Fruit fly (Drosophila melanogaster) whole organism, embryonic: Measurements from ENCODE around the gene ssp3.

ENCODE experiments used
- B-H2 ChIP-seq: fragments of 200-800 bp; sonication (Bioruptor generic); optimal IDR thresholded peaks from 2 replicates; lab custom pipeline; 2018; ENCODE audit warnings: missing biosample characterization, mild to moderate bottlenecking, missing genetic modification characterization
- BEAF-32 ChIP-seq: fragments of 200-800 bp; sonication (Bioruptor generic); optimal IDR thresholded peaks from 3 replicates; lab custom pipeline; 2017; ENCODE audit warnings: missing biosample characterization, missing genetic modification characterization, mild to moderate bottlenecking, moderate library complexity, missing genetic modification reagents
- Bgb ChIP-seq: fragments of 200-800 bp; sonication (Bioruptor generic); IDR thresholded peaks from 2 replicates; pipeline ENCODE4 v1.3.6; 2022; ENCODE audit warnings: missing biosample characterization, missing genetic modification characterization; ENCODE audit not compliant: partially characterized antibody
- CG10267 ChIP-seq: fragments of 200-800 bp; sonication (Bioruptor generic); optimal IDR thresholded peaks from 2 replicates; lab custom pipeline; 2018; ENCODE audit warnings: missing biosample characterization, mild to moderate bottlenecking, missing genetic modification characterization, moderate library complexity
- CG13296 ChIP-seq: fragments of 200-800 bp; sonication (Bioruptor generic); optimal IDR thresholded peaks from 3 replicates; lab custom pipeline; 2018; ENCODE audit warnings: missing biosample characterization, mild to moderate bottlenecking, missing genetic modification characterization
- CG13424 ChIP-seq: fragments of 200-800 bp; sonication (Bioruptor generic); optimal IDR thresholded peaks from 2 replicates; lab custom pipeline; 2019; ENCODE audit warnings: missing biosample characterization, mild to moderate bottlenecking, missing genetic modification characterization, moderate library complexity
- CG13894 ChIP-seq: fragments of 200-800 bp; sonication (Bioruptor generic); optimal IDR thresholded peaks from 3 replicates; lab custom pipeline; 2018; ENCODE audit warnings: missing biosample characterization, mild to moderate bottlenecking, missing genetic modification characterization, moderate library complexity
- CG15269 ChIP-seq: fragments of 200-800 bp; sonication (Bioruptor generic); optimal IDR thresholded peaks from 2 replicates; lab custom pipeline; 2018; ENCODE audit warnings: missing biosample characterization, mild to moderate bottlenecking, missing genetic modification characterization, moderate library complexity
- CG15514 ChIP-seq: fragments of 200-800 bp; sonication (Bioruptor generic); optimal IDR thresholded peaks from 3 replicates; lab custom pipeline; 2017; ENCODE audit warnings: missing biosample characterization, missing genetic modification characterization, mild to moderate bottlenecking, moderate library complexity, missing genetic modification reagents
- CG16813 ChIP-seq: fragments of 200-800 bp; sonication (Bioruptor generic); IDR thresholded peaks from 3 replicates; pipeline ENCODE4 v1.3.6; 2022; ENCODE audit warnings: missing biosample characterization, missing genetic modification characterization; ENCODE audit not compliant: partially characterized antibody
- CG2889 ChIP-seq: fragments of 200-800 bp; sonication (Bioruptor generic); IDR thresholded peaks from 3 replicates; pipeline ENCODE4 v1.3.6; 2022; ENCODE audit warnings: missing biosample characterization, missing genetic modification characterization
- CG30431 ChIP-seq: fragments of 200-800 bp; sonication (Bioruptor generic); optimal IDR thresholded peaks from 2 replicates; lab custom pipeline; 2017; ENCODE audit warnings: missing biosample characterization, missing genetic modification characterization
- CG3163 ChIP-seq: fragments of 200-800 bp; sonication (Bioruptor generic); optimal IDR thresholded peaks from 3 replicates; lab custom pipeline; 2016; ENCODE audit warnings: missing biosample characterization, missing genetic modification characterization
- CG3847 ChIP-seq: fragments of 200-800 bp; sonication (Bioruptor generic); IDR thresholded peaks from 2 replicates; pipeline ENCODE4 v1.3.6; 2022; ENCODE audit warnings: missing biosample characterization, missing genetic modification characterization
- CG6254 ChIP-seq: fragments of 200-800 bp; sonication (Bioruptor generic); optimal IDR thresholded peaks from 3 replicates; lab custom pipeline; 2017; ENCODE audit warnings: mild to moderate bottlenecking, missing biosample characterization, missing genetic modification reagents, missing genetic modification characterization
- CG8089 ChIP-seq: fragments of 200-800 bp; sonication (Bioruptor generic); optimal IDR thresholded peaks from 3 replicates; lab custom pipeline; 2016; ENCODE audit warnings: missing biosample characterization, missing genetic modification characterization
- CG8944 ChIP-seq: fragments of 200-800 bp; sonication (Bioruptor generic); optimal IDR thresholded peaks from 3 replicates; lab custom pipeline; 2016; ENCODE audit warnings: missing biosample characterization, missing genetic modification characterization
- CHES-1-like ChIP-seq: fragments of 200-800 bp; sonication (Bioruptor generic); optimal IDR thresholded peaks from 2 replicates; lab custom pipeline; 2016; ENCODE audit warnings: missing biosample characterization, missing genetic modification characterization
- D19A ChIP-seq: fragments of 200-800 bp; optimal IDR thresholded peaks from 3 replicates; lab custom pipeline; 2019; ENCODE audit warnings: missing biosample characterization, mild to moderate bottlenecking, missing genetic modification characterization, moderate library complexity
- Dp ChIP-seq: fragments of 200-800 bp; sonication (Bioruptor generic); optimal IDR thresholded peaks from 2 replicates; lab custom pipeline; 2018; ENCODE audit warnings: missing biosample characterization, mild to moderate bottlenecking, missing genetic modification characterization, moderate library complexity
- ERR ChIP-seq: fragments of 200-800 bp; sonication (Bioruptor generic); optimal IDR thresholded peaks from 2 replicates; lab custom pipeline; 2016; ENCODE audit warnings: missing biosample characterization, missing genetic modification characterization
- Eip74EF ChIP-seq, 2 experiments: fragments of 200-800 bp in 1 of 2; fragments of >200 bp in 1 of 2; sonication (Bioruptor generic) in 1 of 2; optimal IDR thresholded peaks; 2 replicates each; lab custom pipeline; 2017 to 2019; ENCODE audit warnings: missing biosample characterization in 2 of 2, missing genetic modification characterization in 2 of 2, mild to moderate bottlenecking in 1 of 2, moderate library complexity in 1 of 2
- H2.0 ChIP-seq: fragments of 200-800 bp; sonication (Bioruptor generic); IDR thresholded peaks from 2 replicates; pipeline ENCODE4 v1.3.6; 2022; ENCODE audit warnings: missing biosample characterization, missing genetic modification characterization
- Hey ChIP-seq: fragments of 200-800 bp; sonication (Bioruptor generic); optimal IDR thresholded peaks from 3 replicates; lab custom pipeline; 2018; ENCODE audit warnings: missing biosample characterization, mild to moderate bottlenecking, missing genetic modification characterization
- Hsf ChIP-seq: fragments of 200-800 bp; sonication (Bioruptor generic); optimal IDR thresholded peaks from 3 replicates; lab custom pipeline; 2016; ENCODE audit warnings: missing biosample characterization, missing genetic modification characterization
- Med ChIP-seq: fragments of 200-800 bp; sonication (Bioruptor generic); peaks from one replicate; lab custom pipeline; 2016; ENCODE audit warnings: missing biosample characterization, missing genetic modification characterization, mild to moderate bottlenecking, inconsistent platforms, moderate library complexity
- Mes4 ChIP-seq: fragments of 200-800 bp; sonication (Bioruptor generic); optimal IDR thresholded peaks from 2 replicates; lab custom pipeline; 2016; ENCODE audit warnings: missing biosample characterization, missing genetic modification characterization
- Oli ChIP-seq: fragments of 200-800 bp; sonication (Bioruptor generic); optimal IDR thresholded peaks from 2 replicates; lab custom pipeline; 2018; ENCODE audit warnings: missing biosample characterization, mild to moderate bottlenecking, missing genetic modification characterization, moderate library complexity
- Poxn ChIP-seq: fragments of 200-800 bp; sonication (Bioruptor generic); IDR thresholded peaks from 2 replicates; pipeline ENCODE4 v1.3.6; 2022; ENCODE audit warnings: missing biosample characterization, missing genetic modification characterization
- Rx ChIP-seq: fragments of 200-800 bp; sonication (Bioruptor generic); IDR thresholded peaks from 2 replicates; pipeline ENCODE4 v1.3.6; 2022; ENCODE audit warnings: missing biosample characterization, missing genetic modification characterization
- Vsx1 ChIP-seq: fragments of 200-800 bp; sonication (Bioruptor generic); optimal IDR thresholded peaks from 2 replicates; lab custom pipeline; 2017; ENCODE audit warnings: missing biosample characterization, mild to moderate bottlenecking, missing genetic modification characterization, missing genetic modification reagents
- Xrp1 ChIP-seq: fragments of 200-800 bp; sonication (Bioruptor generic); IDR thresholded peaks from 2 replicates; pipeline ENCODE4 v1.3.6; 2022; ENCODE audit warnings: missing biosample characterization, missing genetic modification characterization
- aop ChIP-seq: fragments of 200-800 bp; sonication (Bioruptor generic); IDR thresholded peaks from 2 replicates; pipeline ENCODE4 v1.3.6; 2022; ENCODE audit warnings: missing biosample characterization, missing genetic modification characterization
- ato ChIP-seq: fragments of 200-800 bp; sonication (Bioruptor generic); IDR thresholded peaks from 2 replicates; pipeline ENCODE4 v1.3.6; 2022; ENCODE audit warnings: missing biosample characterization, missing genetic modification characterization; ENCODE audit not compliant: partially characterized antibody
- bab2 ChIP-seq: fragments of 200-800 bp; sonication (Bioruptor generic); optimal IDR thresholded peaks from 2 replicates; lab custom pipeline; 2016; ENCODE audit warnings: missing biosample characterization, missing genetic modification characterization
- croc ChIP-seq: fragments of 200-800 bp; sonication (Bioruptor generic); conservative IDR thresholded peaks from 3 replicates; pipeline ENCODE4 v1.3.6; 2022; ENCODE audit warnings: missing biosample characterization, missing genetic modification characterization
- dimm ChIP-seq: fragments of 200-800 bp; sonication (Bioruptor generic); IDR thresholded peaks from 2 replicates; pipeline ENCODE4 v1.3.6; 2022; ENCODE audit warnings: missing biosample characterization, missing genetic modification characterization
- dpn ChIP-seq, 2 experiments: fragments of 200-800 bp; sonication (Bioruptor generic); optimal IDR thresholded peaks; 3 replicates each; lab custom pipeline; 2016; ENCODE audit warnings: missing biosample characterization in 2 of 2, missing genetic modification characterization in 2 of 2
- fu2 ChIP-seq: fragments of 200-800 bp; sonication (Bioruptor generic); optimal IDR thresholded peaks from 2 replicates; lab custom pipeline; 2016; ENCODE audit warnings: missing biosample characterization, missing genetic modification characterization
- hb ChIP-seq: fragments of 200-800 bp; sonication (Bioruptor generic); IDR thresholded peaks from 3 replicates; pipeline ENCODE4 v1.3.6; 2022; ENCODE audit warnings: missing biosample characterization, missing genetic modification characterization; ENCODE audit not compliant: partially characterized antibody
- klu ChIP-seq: fragments of 200-800 bp; sonication (Bioruptor generic); IDR thresholded peaks from 2 replicates; pipeline ENCODE4 v1.3.6; 2022; ENCODE audit warnings: missing biosample characterization, missing genetic modification characterization
- lbe ChIP-seq: fragments of 200-800 bp; sonication (Bioruptor generic); optimal IDR thresholded peaks from 2 replicates; lab custom pipeline; 2016; ENCODE audit warnings: missing biosample characterization, mild to moderate bottlenecking, missing genetic modification characterization
- luna ChIP-seq: fragments of 200-800 bp; sonication (Bioruptor generic); optimal IDR thresholded peaks from 2 replicates; lab custom pipeline; 2016; ENCODE audit warnings: missing biosample characterization, missing genetic modification characterization
- odd ChIP-seq: fragments of 200-800 bp; sonication (Bioruptor generic); optimal IDR thresholded peaks from 2 replicates; lab custom pipeline; 2017; ENCODE audit warnings: missing biosample characterization, mild to moderate bottlenecking, missing genetic modification characterization
- org-1 ChIP-seq: fragments of 200-800 bp; sonication (Bioruptor generic); optimal IDR thresholded peaks from 2 replicates; lab custom pipeline; 2017; ENCODE audit warnings: missing biosample characterization, missing genetic modification characterization
- pb ChIP-seq: fragments of 200-800 bp; sonication (Bioruptor generic); optimal IDR thresholded peaks from 3 replicates; lab custom pipeline; 2016; ENCODE audit warnings: missing biosample characterization, missing genetic modification characterization
- pita ChIP-seq: fragments of 200-800 bp; sonication (Bioruptor generic); optimal IDR thresholded peaks from 2 replicates; lab custom pipeline; 2017; ENCODE audit warnings: missing biosample characterization, mild to moderate bottlenecking, missing genetic modification characterization
- row ChIP-seq: fragments of 200-800 bp; sonication (Bioruptor generic); IDR thresholded peaks from 3 replicates; pipeline ENCODE4 v1.3.6; 2022; ENCODE audit warnings: missing biosample characterization, missing genetic modification characterization
- vvl ChIP-seq: fragments of 200-800 bp; sonication (Bioruptor generic); IDR thresholded peaks from 2 replicates; pipeline ENCODE4 v1.3.6; 2022; ENCODE audit warnings: missing biosample characterization, missing genetic modification characterization
- zf30C ChIP-seq: fragments of 200-800 bp; sonication (Bioruptor generic); optimal IDR thresholded peaks from 3 replicates; lab custom pipeline; 2018; ENCODE audit warnings: missing biosample characterization, mild to moderate bottlenecking, missing genetic modification characterization

Gene ssp3

DNA sequence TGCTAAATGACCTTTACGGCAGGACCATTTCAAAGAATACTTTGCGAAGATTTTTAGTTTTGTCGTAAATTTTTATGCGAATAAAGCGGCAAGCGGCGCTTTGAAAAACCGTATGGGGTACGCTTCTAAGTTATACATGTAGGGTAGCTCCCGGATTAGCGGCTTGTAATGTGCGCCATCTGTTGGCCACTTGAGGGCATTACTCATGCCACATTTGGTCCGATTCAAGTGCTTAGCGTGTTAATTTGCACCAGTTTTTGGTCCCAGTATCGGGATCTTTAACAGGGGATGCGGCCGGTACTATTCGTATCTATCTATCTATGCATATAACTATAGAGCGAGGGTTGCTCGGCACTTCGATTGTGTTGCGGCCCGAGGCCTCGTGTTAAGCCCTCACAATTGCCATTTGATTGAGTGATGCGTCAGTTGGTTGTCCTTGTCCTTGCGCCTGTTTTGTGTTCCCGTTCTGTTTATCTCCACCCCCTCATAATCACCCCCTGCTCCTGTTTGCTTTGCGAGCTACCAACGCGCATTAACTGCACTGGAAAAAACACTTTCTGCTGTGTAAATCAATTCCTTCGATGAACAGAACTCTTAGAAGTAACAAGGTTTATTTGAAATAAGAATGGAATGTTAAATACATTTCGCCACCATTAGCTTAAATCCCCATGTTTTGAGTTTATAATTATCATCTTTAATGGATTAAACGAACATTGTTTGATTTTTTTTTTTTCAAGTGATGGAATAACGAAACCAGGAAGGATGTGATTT lies 13.2 kb downstream of the ssp3 start (continued):
- TF ChIP-seq CG16813 (GFP tag; lab: Robert Waterston, UW) (no peak), Eip74EF (GFP tag; optimal IDR thresholded peaks at IDR 0.05; lab: Kevin White, UChicago) (no peak), klu (no peak), luna (GFP tag; lab: Kevin White, UChicago) (no peak), Vsx1 (GFP tag; lab: Kevin White, UChicago) (no peak), Mes4 (peak; percentile 5), zf30C (GFP tag; lab: Kevin White, UChicago) (peak; percentile 67), dimm (GFP tag; lab: Robert Waterston, UW) (no peak), dpn (GFP tag; optimal IDR thresholded peaks at IDR 0.05; lab: Kevin White, UChicago) (no peak), Hsf (GFP tag; lab: Kevin White, UChicago) (no peak), fu2 (no peak), Rx (GFP tag; lab: Robert Waterston, UW) (no peak), BEAF-32 (GFP tag; lab: Kevin White, UChicago) (no peak), Xrp1 (GFP tag; lab: Robert Waterston, UW) (peak; percentile 62; the same call in 1 of the 2 replicates), Bgb (GFP tag; lab: Robert Waterston, UW) (no peak), Poxn (GFP tag; lab: Robert Waterston, UW) (no peak), CG13296 (no peak), CG13424 (tag; lab: Kevin White, UChicago) (peak; percentile 28), Hey (no peak), ato (0 out of 2 replicates have a peak, but pooled peaks have one; percentile 22), vvl (GFP tag; lab: Robert Waterston, UW) (no peak), ERR (no peak), pb (GFP tag; lab: Kevin White, UChicago) (no peak), croc (GFP tag; lab: Robert Waterston, UW) (peak; percentile 22; the same call in 1 of the 3 replicates), lbe (GFP tag; lab: Kevin White, UChicago) (no peak), org-1 (GFP tag; lab: Kevin White, UChicago) (no peak), B-H2 (no peak), CG2889 (GFP tag; lab: Robert Waterston, UW) (no peak), Oli (tag; lab: Kevin White, UChicago) (peak; percentile 6), bab2 (GFP tag; lab: Kevin White, UChicago) (peak; percentile 15), CG30431 (GFP tag; lab: Kevin White, UChicago) (no peak), CG13894 (tag; lab: Kevin White, UChicago) (no peak), odd (GFP tag; lab: Kevin White, UChicago) (no peak)

DNA sequence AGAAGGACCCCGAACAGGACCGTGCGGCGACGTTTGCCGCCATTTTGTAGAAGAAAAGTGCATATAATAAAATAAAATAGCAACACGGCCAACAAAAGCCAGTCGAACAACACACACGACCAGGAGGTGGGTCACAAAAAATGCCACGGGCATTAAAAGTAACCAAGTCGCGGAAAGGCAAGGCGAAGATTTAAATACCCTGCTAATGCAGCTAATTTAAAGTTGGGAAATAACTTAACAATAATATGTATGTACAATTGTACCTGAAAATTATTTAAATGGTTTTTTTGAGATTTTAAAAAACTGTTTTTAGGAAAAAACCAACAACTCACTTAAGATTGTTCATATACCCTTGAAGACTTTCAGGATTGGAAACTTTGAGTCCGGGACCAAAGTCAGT lies 14.2 kb downstream of the ssp3 start:
- TF ChIP-seq CG3163 (GFP tag; lab: Kevin White, UChicago): no peak
- no peak for TF ChIP-seq Dp (GFP tag; lab: Kevin White, UChicago)
- peak; percentile 78 for TF ChIP-seq D19A (tag; lab: Kevin White, UChicago)
- TF ChIP-seq CG8089 (GFP tag; lab: Kevin White, UChicago): no peak
- TF ChIP-seq zf30C (GFP tag; lab: Kevin White, UChicago): no peak
- no peak for TF ChIP-seq CG8944
- TF ChIP-seq aop (GFP tag; lab: Robert Waterston, UW): no peak
- TF ChIP-seq row: peak; percentile 42; the same call in 2 of the 3 replicates
- no peak for TF ChIP-seq dpn (GFP tag; optimal IDR thresholded peaks at IDR 0.05; lab: Kevin White, UChicago)
- TF ChIP-seq pita (GFP tag; lab: Kevin White, UChicago): no peak
- TF ChIP-seq Med (GFP tag; lab: Kevin White, UChicago): peak; percentile 19
- no peak for TF ChIP-seq H2.0 (GFP tag; lab: Robert Waterston, UW)
- TF ChIP-seq hb (GFP tag; lab: Robert Waterston, UW): no peak
- TF ChIP-seq CG15514 (GFP tag; lab: Kevin White, UChicago): no peak
- TF ChIP-seq CG6254: no peak
- no peak for TF ChIP-seq CG3847
- TF ChIP-seq CHES-1-like (GFP tag; lab: Kevin White, UChicago): no peak
- no peak for TF ChIP-seq CG10267
- TF ChIP-seq CG15269 (tag; lab: Kevin White, UChicago): no peak
